Worm (Caenorhabditis elegans): ENCODE data around the gene cyld-1.

DNA sequence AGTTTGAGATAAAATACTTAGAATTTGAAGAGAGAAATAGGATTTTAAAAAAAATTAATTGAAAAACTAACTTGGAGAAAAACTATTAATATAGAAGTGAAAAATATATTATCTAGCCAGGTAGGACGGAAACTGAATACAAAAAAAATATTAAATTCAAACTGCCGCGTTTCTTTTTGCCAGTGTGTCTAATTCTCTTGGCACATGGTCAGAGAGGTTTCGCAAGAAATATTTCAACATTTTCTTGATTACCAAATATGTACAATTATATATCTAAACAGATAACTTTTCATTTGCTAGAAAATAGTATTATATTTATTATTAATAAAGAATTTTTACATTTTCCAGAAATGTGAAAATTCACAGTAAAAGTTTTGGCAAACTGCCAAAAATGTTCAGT lies 2.0 kb upstream of the cyld-1 start:
- TF ChIP-seq dve-1 (tag; optimal IDR thresholded peaks at IDR 0.05) (no peak), odd-2 (tag; optimal IDR thresholded peaks at IDR 0.05) (no peak), ama-1 (optimal IDR thresholded peaks at IDR 0.05) (no peak), nhr-11 (tag; optimal IDR thresholded peaks at IDR 0.05) (no peak), lin-11 (tag; optimal IDR thresholded peaks at IDR 0.05) (no peak), unc-42 (tag; optimal IDR thresholded peaks at IDR 0.05) (no peak)
